Worm (Caenorhabditis elegans): ENCODE results near the gene uig-1.

DNA sequence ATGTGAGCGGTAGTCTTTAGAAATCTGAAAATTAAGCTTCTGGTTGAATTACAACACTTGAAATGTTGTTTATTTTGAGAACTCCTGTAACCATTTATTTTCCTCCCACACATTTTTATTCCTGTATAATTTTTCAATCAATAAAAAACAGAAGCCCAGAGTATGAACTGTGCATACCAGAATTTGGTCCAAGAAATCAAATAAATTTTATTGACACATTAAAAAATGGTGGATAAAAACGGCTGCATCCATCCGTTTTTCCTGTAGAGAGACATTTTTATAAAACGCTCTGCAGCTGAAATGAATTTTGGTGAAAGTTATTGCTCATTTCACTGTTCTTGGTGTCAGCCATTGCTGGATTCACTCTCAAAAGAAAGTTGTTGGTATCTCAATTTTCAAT is 1.4 kb upstream of the uig-1 start, which contains the start of gene C26E1.1:
- TF ChIP-seq vab-7 (GFP tag; IDR thresholded peaks at IDR 0.05) (no peak), nhr-10 (tag; optimal IDR thresholded peaks at IDR 0.05) (no peak), egl-43 (GFP tag; IDR thresholded peaks at IDR 0.05) (no peak), nhr-77 (tag; optimal IDR thresholded peaks at IDR 0.05) (no peak)
